Worm (Caenorhabditis elegans) whole organism, young adult: ENCODE data around the gene bpl-1.

ENCODE experiments used
- D2030.7 ChIP-seq: fragments of 200-800 bp; sonication (Bioruptor generic); IDR thresholded peaks from 2 replicates; pipeline ENCODE4 v1.3.6; 2022; ENCODE audit warnings: missing genetic modification reagents, missing genetic modification characterization, missing compliant biosample characterization
- F10E7.11 ChIP-seq: sonication (generic microtip); optimal IDR thresholded peaks from 2 replicates; lab custom pipeline; 2017; ENCODE audit warnings: mild to moderate bottlenecking, missing genetic modification characterization, moderate library complexity, missing compliant biosample characterization
- F33H1.4 ChIP-seq: fragments of 200-800 bp; sonication (Bioruptor generic); IDR thresholded peaks from 2 replicates; pipeline ENCODE4 v1.3.6; 2022; ENCODE audit warnings: missing genetic modification reagents, missing genetic modification characterization, missing compliant biosample characterization
- F39B2.1 ChIP-seq: fragments of 200-800 bp; sonication (Bioruptor generic); IDR thresholded peaks from 2 replicates; pipeline ENCODE4 v1.3.6; 2022; ENCODE audit warnings: missing genetic modification reagents, missing genetic modification characterization, missing compliant biosample characterization
- K11D2.4 ChIP-seq: fragments of 200-800 bp; sonication (Bioruptor generic); IDR thresholded peaks from 2 replicates; pipeline ENCODE4 v1.3.6; 2022; ENCODE audit warnings: missing genetic modification reagents, missing genetic modification characterization, missing compliant biosample characterization
- K12H6.12 ChIP-seq: fragments of 200-800 bp; sonication (Bioruptor generic); optimal IDR thresholded peaks from 2 replicates; lab custom pipeline; 2018; ENCODE audit warnings: mild to moderate bottlenecking, missing genetic modification characterization, missing compliant biosample characterization
- Y56A3A.18 ChIP-seq: fragments of 200-800 bp; sonication (Bioruptor generic); IDR thresholded peaks from 2 replicates; pipeline ENCODE4 v1.3.6; 2022; ENCODE audit warnings: missing genetic modification reagents, missing genetic modification characterization, missing compliant biosample characterization
- Y79H2A.3 ChIP-seq: fragments of 200-800 bp; sonication (Bioruptor generic); conservative IDR thresholded peaks from 2 replicates; pipeline ENCODE4 v1.3.6; 2022; ENCODE audit warnings: missing genetic modification reagents, missing genetic modification characterization, missing compliant biosample characterization
- ama-1 ChIP-seq, 3 experiments: fragments of 150-350 bp in 1 of 3; sonication (generic microtip) in 2 of 3; optimal IDR thresholded peaks; 2 replicates each; lab custom pipeline; 2014 to 2018; ENCODE audit warnings: missing biosample characterization in 2 of 3, missing genetic modification characterization in 2 of 3, missing genetic modification reagents in 2 of 3
- aptf-2 ChIP-seq: fragments of 200-800 bp; sonication (Bioruptor generic); conservative IDR thresholded peaks from 2 replicates; pipeline ENCODE4 v1.3.6; 2022; ENCODE audit warnings: missing genetic modification reagents, missing genetic modification characterization, missing compliant biosample characterization
- aptf-3 ChIP-seq: fragments of 200-800 bp; sonication (Bioruptor generic); IDR thresholded peaks from 2 replicates; pipeline ENCODE4 v1.3.6; 2022; ENCODE audit warnings: missing genetic modification characterization, missing compliant biosample characterization
- atf-7 ChIP-seq: sonication (generic microtip); optimal IDR thresholded peaks from 2 replicates; lab custom pipeline; 2017; ENCODE audit warnings: mild to moderate bottlenecking, missing genetic modification characterization, missing compliant biosample characterization
- attf-3 ChIP-seq: fragments of 200-800 bp; sonication (Bioruptor generic); conservative IDR thresholded peaks from 2 replicates; pipeline ENCODE4 v1.3.6; 2022; ENCODE audit warnings: missing genetic modification reagents, missing genetic modification characterization, missing compliant biosample characterization
- attf-5 ChIP-seq: fragments of 200-800 bp; sonication (Bioruptor generic); optimal IDR thresholded peaks from 2 replicates; lab custom pipeline; 2018; ENCODE audit warnings: mild to moderate bottlenecking, missing genetic modification characterization, missing compliant biosample characterization
- attf-6 ChIP-seq: fragments of 200-800 bp; sonication (Bioruptor generic); IDR thresholded peaks from 2 replicates; pipeline ENCODE4 v1.3.6; 2022; ENCODE audit warnings: missing genetic modification reagents, missing genetic modification characterization, missing compliant biosample characterization
- bed-1 ChIP-seq: fragments of 200-800 bp; sonication (Bioruptor generic); IDR thresholded peaks from 2 replicates; pipeline ENCODE4 v1.3.6; 2022; ENCODE audit warnings: missing genetic modification reagents, missing genetic modification characterization, missing compliant biosample characterization
- bed-2 ChIP-seq: fragments of 200-800 bp; sonication (Bioruptor generic); IDR thresholded peaks from 2 replicates; pipeline ENCODE4 v1.3.6; 2022; ENCODE audit warnings: missing genetic modification reagents, missing genetic modification characterization, missing compliant biosample characterization
- ccch-3 ChIP-seq: fragments of 200-800 bp; sonication (Bioruptor generic); optimal IDR thresholded peaks from 2 replicates; lab custom pipeline; 2018; ENCODE audit warnings: mild to moderate bottlenecking, missing genetic modification characterization, missing compliant biosample characterization
- cebp-2 ChIP-seq: fragments of 200-800 bp; sonication (Bioruptor generic); IDR thresholded peaks from 2 replicates; pipeline ENCODE4 v1.3.6; 2022; ENCODE audit warnings: missing genetic modification characterization, missing compliant biosample characterization
- ceh-91 ChIP-seq: fragments of 200-800 bp; sonication (Bioruptor generic); IDR thresholded peaks from 2 replicates; pipeline ENCODE4 v1.3.6; 2022; ENCODE audit warnings: missing genetic modification reagents, missing genetic modification characterization, missing compliant biosample characterization
- dpl-1 ChIP-seq: fragments of 150-350 bp; optimal IDR thresholded peaks from 2 replicates; lab custom pipeline; 2014; ENCODE audit warnings: missing biosample characterization, missing genetic modification reagents, missing genetic modification characterization
- efl-1 ChIP-seq: fragments of 150-350 bp; optimal IDR thresholded peaks from 2 replicates; lab custom pipeline; 2014; ENCODE audit warnings: missing biosample characterization, missing genetic modification reagents, missing genetic modification characterization
- egl-44 ChIP-seq: fragments of 200-800 bp; sonication (Bioruptor generic); IDR thresholded peaks from 2 replicates; pipeline ENCODE4 v1.3.6; 2022; ENCODE audit warnings: missing genetic modification reagents, missing genetic modification characterization, missing compliant biosample characterization
- fkh-3 ChIP-seq: sonication (generic microtip); optimal IDR thresholded peaks from 2 replicates; lab custom pipeline; 2016; ENCODE audit warnings: mild to moderate bottlenecking, missing genetic modification characterization, missing compliant biosample characterization
- gei-17 ChIP-seq: fragments of 200-800 bp; sonication (Bioruptor generic); optimal IDR thresholded peaks from 2 replicates; lab custom pipeline; 2018; ENCODE audit warnings: mild to moderate bottlenecking, missing genetic modification characterization, missing compliant biosample characterization
- hmg-1.2 ChIP-seq: fragments of 200-800 bp; sonication (Bioruptor generic); IDR thresholded peaks from 2 replicates; pipeline ENCODE4 v1.3.6; 2022; ENCODE audit warnings: missing genetic modification reagents, missing genetic modification characterization, missing compliant biosample characterization
- hmg-20 ChIP-seq: fragments of 200-800 bp; sonication (Bioruptor generic); IDR thresholded peaks from 2 replicates; pipeline ENCODE4 v1.3.6; 2022; ENCODE audit warnings: missing genetic modification reagents, missing genetic modification characterization, missing compliant biosample characterization
- lin-26 ChIP-seq: fragments of 200-800 bp; sonication (Bioruptor generic); IDR thresholded peaks from 2 replicates; pipeline ENCODE4 v1.3.6; 2022; ENCODE audit warnings: missing genetic modification reagents, missing genetic modification characterization, missing compliant biosample characterization
- lin-35 ChIP-seq, 3 experiments: fragments of 150-350 bp in 2 of 3; sonication (generic microtip) in 1 of 3; optimal IDR thresholded peaks; 2 replicates each; lab custom pipeline; 2014 to 2018; ENCODE audit warnings: missing biosample characterization in 3 of 3, missing genetic modification characterization in 3 of 3, missing genetic modification reagents in 3 of 3
- lsl-1 ChIP-seq: fragments of 200-800 bp; sonication (Bioruptor generic); optimal IDR thresholded peaks from 2 replicates; lab custom pipeline; 2018; ENCODE audit warnings: mild to moderate bottlenecking, missing genetic modification characterization, moderate library complexity, missing compliant biosample characterization
- madf-10 ChIP-seq: sonication (generic microtip); optimal IDR thresholded peaks from 2 replicates; lab custom pipeline; 2016; ENCODE audit warnings: mild to moderate bottlenecking, missing genetic modification characterization, missing compliant biosample characterization
- madf-6 ChIP-seq: fragments of 200-800 bp; sonication (Bioruptor generic); IDR thresholded peaks from 2 replicates; pipeline ENCODE4 v1.3.6; 2022; ENCODE audit warnings: missing genetic modification reagents, missing genetic modification characterization, missing compliant biosample characterization
- madf-8 ChIP-seq: fragments of 200-800 bp; sonication (Bioruptor generic); conservative IDR thresholded peaks from 2 replicates; pipeline ENCODE4 v1.3.6; 2022; ENCODE audit warnings: missing genetic modification reagents, missing genetic modification characterization, missing compliant biosample characterization
- mel-28 ChIP-seq: sonication (generic microtip); optimal IDR thresholded peaks from 2 replicates; lab custom pipeline; 2016; ENCODE audit warnings: borderline replicate concordance, mild to moderate bottlenecking, missing genetic modification characterization, missing compliant biosample characterization
- nfyb-1 ChIP-seq: fragments of 200-800 bp; sonication (Bioruptor generic); IDR thresholded peaks from 2 replicates; pipeline ENCODE4 v1.3.6; 2022; ENCODE audit warnings: missing genetic modification reagents, missing genetic modification characterization, missing compliant biosample characterization
- nhr-120 ChIP-seq: fragments of 200-800 bp; sonication (Bioruptor generic); IDR thresholded peaks from 2 replicates; pipeline ENCODE4 v1.3.6; 2022; ENCODE audit warnings: missing genetic modification characterization, missing compliant biosample characterization
- nhr-179 ChIP-seq: sonication (generic microtip); optimal IDR thresholded peaks from 2 replicates; lab custom pipeline; 2016; ENCODE audit warnings: mild to moderate bottlenecking, missing genetic modification characterization, missing compliant biosample characterization
- nhr-90 ChIP-seq: sonication (generic microtip); optimal IDR thresholded peaks from 2 replicates; lab custom pipeline; 2016; ENCODE audit warnings: missing genotype, mild to moderate bottlenecking, missing genetic modification characterization, missing compliant biosample characterization
- pbrm-1 ChIP-seq: fragments of 200-800 bp; sonication (Bioruptor generic); IDR thresholded peaks from 2 replicates; pipeline ENCODE4 v1.3.6; 2022; ENCODE audit warnings: missing genetic modification reagents, missing genetic modification characterization, missing compliant biosample characterization
- rec-8 ChIP-seq, 2 experiments: sonication (generic microtip); optimal IDR thresholded peaks; 2 replicates each; lab custom pipeline; 2016; ENCODE audit warnings: mild to moderate bottlenecking in 2 of 2, missing genetic modification characterization in 2 of 2, missing genetic modification reagents in 2 of 2, missing genotype in 2 of 2, missing biosample characterization in 1 of 2, missing compliant biosample characterization in 1 of 2, moderate library complexity in 1 of 2
- rpc-1 ChIP-seq, 2 experiments: fragments of 150-350 bp in 1 of 2; sonication (generic microtip) in 1 of 2; optimal IDR thresholded peaks; 2 replicates each; lab custom pipeline; 2014 to 2018; ENCODE audit warnings: missing biosample characterization in 1 of 2, missing genetic modification characterization in 1 of 2, missing genetic modification reagents in 1 of 2, missing genotype in 1 of 2
- snpc-1.3 ChIP-seq: sonication (generic microtip); optimal IDR thresholded peaks from 2 replicates; lab custom pipeline; 2017; ENCODE audit warnings: missing genetic modification characterization, mild to moderate bottlenecking, missing compliant biosample characterization, antibody characterized with exemption, moderate library complexity, missing genotype, missing genetic modification reagents; ENCODE audit not compliant: insufficient read depth
- somi-1 ChIP-seq: fragments of 200-800 bp; sonication (Bioruptor generic); optimal IDR thresholded peaks from 2 replicates; lab custom pipeline; 2018; ENCODE audit warnings: mild to moderate bottlenecking, missing genetic modification characterization, missing compliant biosample characterization
- unc-130 ChIP-seq: sonication (generic microtip); optimal IDR thresholded peaks from 2 replicates; lab custom pipeline; 2016; ENCODE audit warnings: missing genetic modification reagents, missing genetic modification characterization, missing compliant biosample characterization
- xnd-1 ChIP-seq: sonication (generic microtip); optimal IDR thresholded peaks from 2 replicates; lab custom pipeline; 2016; ENCODE audit warnings: missing genotype, missing genetic modification reagents, missing genetic modification characterization, missing compliant biosample characterization
- ztf-3 ChIP-seq: fragments of 200-800 bp; sonication (Bioruptor generic); optimal IDR thresholded peaks from 2 replicates; lab custom pipeline; 2018; ENCODE audit warnings: mild to moderate bottlenecking, missing genetic modification characterization, missing compliant biosample characterization
- ztf-6 ChIP-seq: fragments of 200-800 bp; sonication (Bioruptor generic); IDR thresholded peaks from 2 replicates; pipeline ENCODE4 v1.3.6; 2022; ENCODE audit warnings: missing genetic modification reagents, missing genetic modification characterization, missing compliant biosample characterization

Gene bpl-1

ce11 chrII:6235432-6236092 is 38.5 kb upstream of the bpl-1 start, which contains the start of gene T24H7.9 (continued):
- TF ChIP-seq rpc-1 (optimal IDR thresholded peaks at IDR 0.05; lab: Kevin White, UChicago) (no peak), rpc-1 (tag; optimal IDR thresholded peaks at IDR 0.05; lab: Kevin White, UChicago) (no peak), madf-8 (GFP tag; lab: Robert Waterston, UW) (peak; percentile 77), atf-7 (tag; lab: Kevin White, UChicago) (no peak), D2030.7 (GFP tag; lab: Robert Waterston, UW) (peak; percentile 50; the same call in 1 of the 2 replicates), bed-1 (no peak), attf-6 (GFP tag; lab: Robert Waterston, UW) (no peak), K12H6.12 (tag; lab: Kevin White, UChicago) (no peak), ama-1 (optimal IDR thresholded peaks at IDR 0.05; lab: Kevin White, UChicago) (no peak), ama-1 (GFP tag; optimal IDR thresholded peaks at IDR 0.05; lab: Kevin White, UChicago) (no peak), nfyb-1 (GFP tag; lab: Robert Waterston, UW) (0 out of 2 replicates have a peak, but pooled peaks have one; percentile 17), mel-28 (no peak), pbrm-1 (no peak), fkh-3 (no peak), K11D2.4 (GFP tag; lab: Robert Waterston, UW) (no peak), nhr-120 (GFP tag; lab: Robert Waterston, UW) (no peak), F10E7.11 (tag; lab: Kevin White, UChicago) (no peak), F33H1.4 (peak; percentile 26; the same call in 1 of the 2 replicates), rec-8 (tag; optimal IDR thresholded peaks at IDR 0.05; lab: Kevin White, UChicago) (no peak), xnd-1 (peak; percentile 58), lsl-1 (GFP tag; lab: Kevin White, UChicago) (peak; percentile 24), lin-26 (GFP tag; lab: Robert Waterston, UW) (no peak), unc-130 (GFP tag; lab: Kevin White, UChicago) (no peak), F39B2.1 (GFP tag; lab: Robert Waterston, UW) (no peak), madf-10 (no peak), aptf-3 (GFP tag; lab: Robert Waterston, UW) (no peak), Y79H2A.3 (GFP tag; lab: Robert Waterston, UW) (no peak), cebp-2 (GFP tag; lab: Robert Waterston, UW) (no peak), ztf-6 (no peak), snpc-1.3 (tag; lab: Kevin White, UChicago) (no peak), nhr-90 (tag; lab: Kevin White, UChicago) (no peak), bed-2 (GFP tag; lab: Robert Waterston, UW) (no peak), nhr-179 (no peak), ccch-3 (GFP tag; lab: Kevin White, UChicago) (no peak), attf-3 (GFP tag; lab: Robert Waterston, UW) (no peak), dpl-1 (peak; percentile 35), hmg-1.2 (GFP tag; lab: Robert Waterston, UW) (no peak), somi-1 (no peak), egl-44 (GFP tag; lab: Robert Waterston, UW) (no peak), lin-35 (GFP tag; optimal IDR thresholded peaks at IDR 0.05; lab: Kevin White, UChicago) (no peak), hmg-20 (GFP tag; lab: Robert Waterston, UW) (no peak), ztf-3 (GFP tag; lab: Kevin White, UChicago) (no peak), Y56A3A.18 (GFP tag; lab: Robert Waterston, UW) (no peak), gei-17 (no peak), aptf-2 (GFP tag; lab: Robert Waterston, UW) (no peak), ceh-91 (GFP tag; lab: Robert Waterston, UW) (peak; percentile 57), madf-6 (GFP tag; lab: Robert Waterston, UW) (peak; percentile 89), attf-5 (GFP tag; lab: Kevin White, UChicago) (peak; percentile 26), efl-1 (peak; percentile 74)
